Fruit fly (Drosophila melanogaster) whole organism, embryonic: ENCODE measurements around the gene CG6178.
A peak's percentile ranks its signal among the peaks of the same experiment; 100 is the strongest.

ENCODE experiments used
- Atf3 ChIP-seq: fragments of 200-800 bp; sonication (Bioruptor generic); optimal IDR thresholded peaks from 3 replicates; lab custom pipeline; 2016; ENCODE audit warnings: missing biosample characterization, missing genetic modification characterization
- CG12744 ChIP-seq: fragments of 200-800 bp; sonication (Bioruptor generic); optimal IDR thresholded peaks from 2 replicates; lab custom pipeline; 2016; ENCODE audit warnings: missing biosample characterization, missing genetic modification characterization
- CG13775 ChIP-seq: fragments of 200-800 bp; sonication (Bioruptor generic); optimal IDR thresholded peaks from 3 replicates; lab custom pipeline; 2017; ENCODE audit warnings: missing biosample characterization, mild to moderate bottlenecking, missing genetic modification characterization
- CG14441 ChIP-seq: fragments of 200-800 bp; sonication (Bioruptor generic); IDR thresholded peaks from 2 replicates; pipeline ENCODE4 v1.3.6; 2022; ENCODE audit warnings: missing biosample characterization, missing genetic modification characterization
- CG14667 ChIP-seq: fragments of 200-800 bp; sonication (Bioruptor generic); IDR thresholded peaks from 2 replicates; pipeline ENCODE4 v1.3.6; 2022; ENCODE audit warnings: missing biosample characterization, missing genetic modification characterization
- CG17385 ChIP-seq: fragments of 200-800 bp; sonication (Bioruptor generic); optimal IDR thresholded peaks from 3 replicates; lab custom pipeline; 2018; ENCODE audit warnings: missing biosample characterization, mild to moderate bottlenecking, missing genetic modification characterization
- CG2116 ChIP-seq: fragments of 200-800 bp; sonication (Bioruptor generic); optimal IDR thresholded peaks from 3 replicates; lab custom pipeline; 2018; ENCODE audit warnings: missing biosample characterization, mild to moderate bottlenecking, missing genetic modification characterization
- CG30020 ChIP-seq: fragments of 200-800 bp; optimal IDR thresholded peaks from 2 replicates; lab custom pipeline; 2019; ENCODE audit warnings: missing biosample characterization, mild to moderate bottlenecking, missing genetic modification characterization, moderate library complexity
- CG3163 ChIP-seq: fragments of 200-800 bp; sonication (Bioruptor generic); optimal IDR thresholded peaks from 3 replicates; lab custom pipeline; 2016; ENCODE audit warnings: missing biosample characterization, missing genetic modification characterization
- CG33557 ChIP-seq: fragments of 200-800 bp; sonication (Bioruptor generic); optimal IDR thresholded peaks from 2 replicates; lab custom pipeline; 2019; ENCODE audit warnings: missing biosample characterization, mild to moderate bottlenecking, missing genetic modification characterization, moderate library complexity
- CG3995 ChIP-seq: fragments of 200-800 bp; sonication (Bioruptor generic); optimal IDR thresholded peaks from 3 replicates; lab custom pipeline; 2016; ENCODE audit warnings: missing biosample characterization, missing genetic modification characterization
- CG4707 ChIP-seq: fragments of 200-800 bp; sonication (Bioruptor generic); optimal IDR thresholded peaks from 2 replicates; lab custom pipeline; 2018; ENCODE audit warnings: missing biosample characterization, mild to moderate bottlenecking, missing genetic modification characterization, moderate library complexity
- CG6813 ChIP-seq: fragments of 200-800 bp; sonication (Bioruptor generic); optimal IDR thresholded peaks from 2 replicates; lab custom pipeline; 2017; ENCODE audit warnings: missing biosample characterization, missing genetic modification characterization, mild to moderate bottlenecking, moderate library complexity, missing genetic modification reagents
- CG7357 ChIP-seq: fragments of 200-800 bp; sonication (Bioruptor generic); IDR thresholded peaks from 3 replicates; pipeline ENCODE4 v1.3.6; 2022; ENCODE audit warnings: missing biosample characterization, missing genetic modification characterization
- CG7556 ChIP-seq: fragments of 200-800 bp; sonication (Bioruptor generic); optimal IDR thresholded peaks from 2 replicates; lab custom pipeline; 2017; ENCODE audit warnings: missing biosample characterization, mild to moderate bottlenecking, missing genetic modification characterization
- CG8281 ChIP-seq: fragments of 200-800 bp; sonication (Bioruptor generic); optimal IDR thresholded peaks from 2 replicates; lab custom pipeline; 2018; ENCODE audit warnings: missing biosample characterization, mild to moderate bottlenecking, missing genetic modification characterization, moderate library complexity
- CG8944 ChIP-seq: fragments of 200-800 bp; sonication (Bioruptor generic); optimal IDR thresholded peaks from 3 replicates; lab custom pipeline; 2016; ENCODE audit warnings: missing biosample characterization, missing genetic modification characterization
- CG9609 ChIP-seq: fragments of 200-800 bp; sonication (Bioruptor generic); optimal IDR thresholded peaks from 3 replicates; lab custom pipeline; 2016; ENCODE audit warnings: missing biosample characterization, missing genetic modification characterization
- D ChIP-seq, 2 experiments: fragments of 200-800 bp in 1 of 2; fragments of >200 bp in 1 of 2; sonication (Bioruptor generic) in 1 of 2; optimal IDR thresholded peaks; 2 replicates in 1 of 2; 3 replicates in 1 of 2; lab custom pipeline; 2017; ENCODE audit warnings: mild to moderate bottlenecking in 1 of 2, missing biosample characterization in 1 of 2, missing genetic modification characterization in 1 of 2, missing genetic modification reagents in 1 of 2
- Dbx ChIP-seq: fragments of 200-800 bp; sonication (Bioruptor generic); IDR thresholded peaks from 3 replicates; pipeline ENCODE4 v1.3.6; 2022; ENCODE audit warnings: missing biosample characterization, missing genetic modification characterization
- Deaf1 ChIP-seq: fragments of 200-800 bp; optimal IDR thresholded peaks from 3 replicates; lab custom pipeline; 2019; ENCODE audit warnings: missing biosample characterization, mild to moderate bottlenecking, missing genetic modification characterization, moderate library complexity
- Fer1 ChIP-seq: fragments of 200-800 bp; sonication (Bioruptor generic); optimal IDR thresholded peaks from 2 replicates; lab custom pipeline; 2017; ENCODE audit warnings: missing biosample characterization, mild to moderate bottlenecking, missing genetic modification characterization
- Fer2 ChIP-seq: fragments of 200-800 bp; sonication (Bioruptor generic); optimal IDR thresholded peaks from 2 replicates; lab custom pipeline; 2018; ENCODE audit warnings: missing biosample characterization, mild to moderate bottlenecking, missing genetic modification characterization, moderate library complexity
- Fer3 ChIP-seq: fragments of 200-800 bp; sonication (Bioruptor generic); optimal IDR thresholded peaks from 2 replicates; lab custom pipeline; 2018; ENCODE audit warnings: missing biosample characterization, mild to moderate bottlenecking, missing genetic modification characterization, moderate library complexity
- Gsc ChIP-seq: fragments of 200-800 bp; sonication (Bioruptor generic); IDR thresholded peaks from 2 replicates; pipeline ENCODE4 v1.3.6; 2022; ENCODE audit warnings: missing biosample characterization, missing genetic modification characterization
- H2.0 ChIP-seq: fragments of 200-800 bp; sonication (Bioruptor generic); IDR thresholded peaks from 2 replicates; pipeline ENCODE4 v1.3.6; 2022; ENCODE audit warnings: missing biosample characterization, missing genetic modification characterization
- Hr51 ChIP-seq, 2 experiments: fragments of 200-800 bp; sonication (Bioruptor generic); optimal IDR thresholded peaks; 2 replicates in 1 of 2; 3 replicates in 1 of 2; lab custom pipeline; 2016 to 2018; ENCODE audit warnings: missing biosample characterization in 2 of 2, missing genetic modification characterization in 2 of 2, mild to moderate bottlenecking in 1 of 2, moderate library complexity in 1 of 2
- Max ChIP-seq: fragments of 200-800 bp; sonication (Bioruptor generic); optimal IDR thresholded peaks from 2 replicates; lab custom pipeline; 2016; ENCODE audit warnings: missing biosample characterization, mild to moderate bottlenecking, missing genetic modification characterization
- Nf-YB ChIP-seq: fragments of 200-800 bp; sonication (Bioruptor generic); optimal IDR thresholded peaks from 3 replicates; lab custom pipeline; 2019; ENCODE audit warnings: missing biosample characterization, mild to moderate bottlenecking, missing genetic modification characterization, moderate library complexity
- Opbp ChIP-seq: fragments of 200-800 bp; sonication (Bioruptor generic); IDR thresholded peaks from 3 replicates; pipeline ENCODE4 v1.3.6; 2022; ENCODE audit warnings: missing biosample characterization, missing genetic modification characterization; ENCODE audit not compliant: partially characterized antibody
- Optix ChIP-seq: fragments of 200-800 bp; sonication (Bioruptor generic); IDR thresholded peaks from 3 replicates; pipeline ENCODE4 v1.3.6; 2022; ENCODE audit warnings: missing biosample characterization, missing genetic modification characterization
- PHDP ChIP-seq: fragments of 200-800 bp; sonication (Bioruptor generic); optimal IDR thresholded peaks from 3 replicates; lab custom pipeline; 2018; ENCODE audit warnings: missing biosample characterization, mild to moderate bottlenecking, missing genetic modification characterization, moderate library complexity
- Side ChIP-seq: fragments of 200-800 bp; sonication (Bioruptor generic); optimal IDR thresholded peaks from 2 replicates; lab custom pipeline; 2016; ENCODE audit warnings: missing biosample characterization, missing genetic modification characterization
- Sox100B ChIP-seq: fragments of 200-800 bp; sonication (Bioruptor generic); optimal IDR thresholded peaks from 3 replicates; lab custom pipeline; 2018; ENCODE audit warnings: missing biosample characterization, mild to moderate bottlenecking, missing genetic modification characterization
- Sry-δ ChIP-seq: fragments of 200-800 bp; sonication (Bioruptor generic); optimal IDR thresholded peaks from 2 replicates; lab custom pipeline; 2016; ENCODE audit warnings: missing biosample characterization, missing genetic modification characterization
- abd-A ChIP-seq: fragments of 200-800 bp; sonication (Bioruptor generic); optimal IDR thresholded peaks from 3 replicates; lab custom pipeline; 2019; ENCODE audit warnings: missing biosample characterization, mild to moderate bottlenecking, missing genetic modification characterization, moderate library complexity
- al ChIP-seq: fragments of 200-800 bp; sonication (Bioruptor generic); IDR thresholded peaks from 2 replicates; pipeline ENCODE4 v1.3.6; 2022; ENCODE audit warnings: missing biosample characterization, missing genetic modification characterization
- aop ChIP-seq: fragments of 200-800 bp; sonication (Bioruptor generic); IDR thresholded peaks from 2 replicates; pipeline ENCODE4 v1.3.6; 2022; ENCODE audit warnings: missing biosample characterization, missing genetic modification characterization
- ems ChIP-seq: fragments of 200-800 bp; sonication (Bioruptor generic); optimal IDR thresholded peaks from 3 replicates; lab custom pipeline; 2016; ENCODE audit warnings: missing biosample characterization, missing genetic modification characterization
- ewg ChIP-seq: fragments of 200-800 bp; sonication (Bioruptor generic); optimal IDR thresholded peaks from 3 replicates; lab custom pipeline; 2017; ENCODE audit warnings: mild to moderate bottlenecking, missing biosample characterization, missing genetic modification reagents, missing genetic modification characterization
- gcm ChIP-seq: fragments of 200-800 bp; sonication (Bioruptor generic); optimal IDR thresholded peaks from 2 replicates; lab custom pipeline; 2019; ENCODE audit warnings: missing biosample characterization, mild to moderate bottlenecking, missing genetic modification characterization, moderate library complexity
- hbn ChIP-seq: fragments of 200-800 bp; sonication (Bioruptor generic); IDR thresholded peaks from 2 replicates; pipeline ENCODE4 v1.3.6; 2022; ENCODE audit warnings: missing biosample characterization, missing genetic modification characterization; ENCODE audit not compliant: partially characterized antibody
- lmd ChIP-seq: fragments of 200-800 bp; sonication (Bioruptor generic); IDR thresholded peaks from 2 replicates; pipeline ENCODE4 v1.3.6; 2022; ENCODE audit warnings: missing biosample characterization, missing genetic modification characterization
- lola ChIP-seq, 3 experiments: fragments of >200 bp in 2 of 3; fragments of 200-800 bp in 1 of 3; sonication (Bioruptor generic) in 1 of 3; optimal IDR thresholded peaks; 2 replicates each; lab custom pipeline; 2017 to 2019; ENCODE audit warnings: missing biosample characterization in 3 of 3, missing genetic modification characterization in 3 of 3, mild to moderate bottlenecking in 1 of 3, moderate library complexity in 1 of 3
- psq ChIP-seq: fragments of 200-800 bp; sonication (Bioruptor generic); optimal IDR thresholded peaks from 2 replicates; lab custom pipeline; 2017; ENCODE audit warnings: missing biosample characterization, missing genetic modification characterization
- rib ChIP-seq: fragments of 200-800 bp; sonication (Bioruptor generic); IDR thresholded peaks from 2 replicates; pipeline ENCODE4 v1.3.6; 2022; ENCODE audit warnings: missing biosample characterization, missing genetic modification characterization
- run ChIP-seq: fragments of 200-800 bp; sonication (Bioruptor generic); optimal IDR thresholded peaks from 3 replicates; lab custom pipeline; 2018; ENCODE audit warnings: missing biosample characterization, mild to moderate bottlenecking, missing genetic modification characterization
- unc-4 ChIP-seq: fragments of 200-800 bp; sonication (Bioruptor generic); IDR thresholded peaks from 2 replicates; pipeline ENCODE4 v1.3.6; 2022; ENCODE audit warnings: missing biosample characterization, missing genetic modification characterization; ENCODE audit not compliant: partially characterized antibody
- zen2 ChIP-seq: fragments of 200-800 bp; sonication (Bioruptor generic); IDR thresholded peaks from 3 replicates; pipeline ENCODE4 v1.3.6; 2022; ENCODE audit warnings: missing biosample characterization, missing genetic modification characterization; ENCODE audit not compliant: partially characterized antibody

The CG6178 gene

dm6 chr3R:24188619-24189018 is 36.5 kb downstream of the CG6178 start, which contains the start of gene CG5515 (continued):
- TF ChIP-seq Gsc (GFP tag; lab: Robert Waterston, UW) (0 out of 2 replicates have a peak, but pooled peaks have one; percentile 32), CG3163 (GFP tag; lab: Kevin White, UChicago) (peak; percentile 76), CG30020 (tag; lab: Kevin White, UChicago) (peak; percentile 55), CG4707 (GFP tag; lab: Kevin White, UChicago) (no peak), lmd (GFP tag; lab: Robert Waterston, UW) (peak; percentile 87), aop (GFP tag; lab: Robert Waterston, UW) (peak; percentile 21; the same call in 1 of the 2 replicates), Optix (GFP tag; lab: Robert Waterston, UW) (peak; percentile 92), CG17385 (GFP tag; lab: Kevin White, UChicago) (peak; percentile 45), rib (no peak), CG6813 (GFP tag; lab: Kevin White, UChicago) (no peak), run (no peak), CG12744 (GFP tag; lab: Kevin White, UChicago) (peak; percentile 50), CG7357 (GFP tag; lab: Robert Waterston, UW) (peak; percentile 62; the same call in 1 of the 3 replicates), Fer1 (GFP tag; lab: Kevin White, UChicago) (peak; percentile 54), CG8944 (peak; percentile 69), Sry-δ (GFP tag; lab: Kevin White, UChicago) (peak; percentile 54), CG9609 (peak; percentile 88), ems (GFP tag; lab: Kevin White, UChicago) (peak; percentile 66), ewg (peak; percentile 62), H2.0 (GFP tag; lab: Robert Waterston, UW) (peak; percentile 80), zen2 (GFP tag; lab: Robert Waterston, UW) (no peak; the same call in 2 of the 3 replicates), Nf-YB (GFP tag; lab: Kevin White, UChicago) (no peak), Sox100B (GFP tag; lab: Kevin White, UChicago) (no peak), CG3995 (GFP tag; lab: Kevin White, UChicago) (peak; percentile 44), psq (peak; percentile 26), hbn (GFP tag; lab: Robert Waterston, UW) (peak; percentile 55; the same call in 1 of the 2 replicates), Atf3 (GFP tag; lab: Kevin White, UChicago) (peak; percentile 70), gcm (no peak), D (optimal IDR thresholded peaks at IDR 0.05; lab: Kevin White, UChicago) (no peak), D (GFP tag; optimal IDR thresholded peaks at IDR 0.05; lab: Kevin White, UChicago) (peak; percentile 30), al (GFP tag; lab: Robert Waterston, UW) (peak; percentile 72), Fer3 (tag; lab: Kevin White, UChicago) (peak; percentile 48), Dbx (GFP tag; lab: Robert Waterston, UW) (peak; percentile 89), CG7556 (GFP tag; lab: Kevin White, UChicago) (peak; percentile 37), Deaf1 (tag; lab: Kevin White, UChicago) (no peak), CG8281 (tag; lab: Kevin White, UChicago) (no peak), PHDP (tag; lab: Kevin White, UChicago) (peak; percentile 86), Side (GFP tag; lab: Kevin White, UChicago) (peak; percentile 62), CG14667 (GFP tag; lab: Robert Waterston, UW) (no peak), Max (GFP tag; lab: Kevin White, UChicago) (peak; percentile 71), CG13775 (peak; percentile 90), Hr51 (GFP tag; optimal IDR thresholded peaks at IDR 0.05; lab: Kevin White, UChicago) (peak; percentile 80 to 81), unc-4 (GFP tag; lab: Robert Waterston, UW) (peak; percentile 58), Opbp (GFP tag; lab: Robert Waterston, UW) (peak; percentile 69), lola (GFP tag; optimal IDR thresholded peaks at IDR 0.05; lab: Kevin White, UChicago) (peak in 1 of 3 experiments; percentile 84), Fer2 (peak; percentile 43), CG14441 (GFP tag; lab: Robert Waterston, UW) (peak; percentile 76), CG2116 (GFP tag; lab: Kevin White, UChicago) (peak; percentile 60), CG33557 (GFP tag; lab: Kevin White, UChicago) (peak; percentile 36), abd-A (tag; lab: Kevin White, UChicago) (no peak)
